Worm (Caenorhabditis elegans) whole organism, midembryonic: ENCODE results near the gene nfu-1.

Experiments
- T22C8.4 ChIP-seq: fragments of 200-800 bp; sonication (Bioruptor generic); IDR thresholded peaks from 2 replicates; pipeline ENCODE4 v1.3.6; 2022; ENCODE audit warnings: missing genetic modification characterization, missing compliant biosample characterization
- cog-1 ChIP-seq: sonication (generic microtip); optimal IDR thresholded peaks from 2 replicates; lab custom pipeline; 2016; ENCODE audit warnings: missing genetic modification characterization, missing compliant biosample characterization
- flt-1 ChIP-seq: fragments of 200-800 bp; sonication (Bioruptor generic); IDR thresholded peaks from 2 replicates; pipeline ENCODE4 v1.3.6; 2022; ENCODE audit warnings: missing genetic modification characterization, missing compliant biosample characterization
- klf-2 ChIP-seq: fragments of 200-800 bp; sonication (Bioruptor generic); conservative IDR thresholded peaks from 2 replicates; pipeline ENCODE4 v1.3.6; 2022; ENCODE audit warnings: missing genetic modification reagents, missing genetic modification characterization, missing compliant biosample characterization
- med-1 ChIP-seq: sonication (generic microtip); optimal IDR thresholded peaks from 2 replicates; lab custom pipeline; 2017; ENCODE audit warnings: missing genetic modification characterization, mild to moderate bottlenecking, missing compliant biosample characterization, antibody characterized with exemption, missing genetic modification reagents; ENCODE audit not compliant: insufficient read depth
- ref-1 ChIP-seq: fragments of 200-800 bp; sonication (Bioruptor generic); conservative IDR thresholded peaks from 2 replicates; pipeline ENCODE4 v1.3.6; 2022; ENCODE audit warnings: missing genetic modification reagents, missing genetic modification characterization, missing compliant biosample characterization
- tab-1 ChIP-seq: fragments of 200-800 bp; sonication (Bioruptor generic); IDR thresholded peaks from 2 replicates; pipeline ENCODE4 v1.3.6; 2022; ENCODE audit warnings: missing genetic modification characterization, missing compliant biosample characterization
- ztf-23 ChIP-seq: fragments of 200-800 bp; sonication (Bioruptor generic); IDR thresholded peaks from 2 replicates; pipeline ENCODE4 v1.3.6; 2022; ENCODE audit warnings: missing genetic modification reagents, missing genetic modification characterization, missing compliant biosample characterization
- ztf-29 ChIP-seq: fragments of 200-800 bp; sonication (Bioruptor generic); IDR thresholded peaks from 2 replicates; pipeline ENCODE4 v1.3.6; 2022; ENCODE audit warnings: missing genetic modification reagents, missing genetic modification characterization, missing compliant biosample characterization

DNA sequence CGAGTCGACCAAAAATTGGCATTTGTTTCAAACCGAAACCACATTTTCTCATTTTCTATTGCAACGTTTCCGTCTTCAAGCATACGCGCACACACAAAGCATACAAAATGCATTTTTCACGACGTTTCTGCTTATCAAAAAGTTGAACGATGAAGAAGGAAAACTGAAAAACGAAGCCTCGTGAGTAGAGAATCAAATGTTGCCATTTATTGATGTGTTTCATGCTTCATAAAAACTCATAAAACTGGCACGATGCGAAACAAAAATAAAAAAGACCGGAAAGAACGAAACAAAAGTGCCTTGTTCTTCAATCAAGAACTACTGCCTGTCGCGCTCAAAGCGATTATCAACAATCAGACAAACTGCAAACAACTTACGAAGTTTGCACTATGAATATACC, 33.2 kb downstream of the nfu-1 start:
- TF ChIP-seq klf-2 (GFP tag; lab: Robert Waterston, UW) = no peak
- no peak for TF ChIP-seq ztf-23 (GFP tag; lab: Robert Waterston, UW)
- TF ChIP-seq flt-1 = no peak
- no peak for TF ChIP-seq T22C8.4 (GFP tag; lab: Robert Waterston, UW)
- TF ChIP-seq tab-1 (GFP tag; lab: Robert Waterston, UW) = no peak
- no peak for TF ChIP-seq med-1 (GFP tag; lab: Kevin White, UChicago)
- no peak for TF ChIP-seq ref-1 (GFP tag; lab: Robert Waterston, UW)
- TF ChIP-seq cog-1 (tag; lab: Kevin White, UChicago) = no peak
- no peak for TF ChIP-seq ztf-29
